Worm (Caenorhabditis elegans) whole organism, early embryonic: ENCODE results near the gene Y55F3C.17.

Experiments
- B0310.2 ChIP-seq: sonication (generic microtip); optimal IDR thresholded peaks from 2 replicates; lab custom pipeline; 2016; ENCODE audit warnings: mild to moderate bottlenecking, missing genetic modification characterization, missing compliant biosample characterization
- F13C5.2 ChIP-seq: sonication (generic microtip); optimal IDR thresholded peaks from 2 replicates; lab custom pipeline; 2017; ENCODE audit warnings: mild to moderate bottlenecking, missing genetic modification characterization, inconsistent platforms, missing compliant biosample characterization
- ama-1 ChIP-seq: fragments of 150-350 bp; optimal IDR thresholded peaks from 2 replicates; lab custom pipeline; 2014
- ceh-13 ChIP-seq: fragments of 200-800 bp; sonication (Bioruptor generic); optimal IDR thresholded peaks from 2 replicates; lab custom pipeline; 2018; ENCODE audit warnings: mild to moderate bottlenecking, missing genetic modification characterization, missing compliant biosample characterization
- flt-1 ChIP-seq: fragments of 200-800 bp; sonication (Bioruptor generic); IDR thresholded peaks from 2 replicates; pipeline ENCODE4 v1.3.6; 2022; ENCODE audit warnings: missing genetic modification characterization, missing compliant biosample characterization
- hmbx-1 ChIP-seq: sonication (generic microtip); optimal IDR thresholded peaks from 2 replicates; lab custom pipeline; 2016; ENCODE audit warnings: mild to moderate bottlenecking, missing genetic modification characterization, missing compliant biosample characterization
- hmg-4 ChIP-seq: fragments of 200-800 bp; sonication (Bioruptor generic); optimal IDR thresholded peaks from 2 replicates; lab custom pipeline; 2018; ENCODE audit warnings: mild to moderate bottlenecking, missing genetic modification characterization, missing compliant biosample characterization
- hnd-1 ChIP-seq: sonication (generic microtip); optimal IDR thresholded peaks from 2 replicates; lab custom pipeline; 2016; ENCODE audit warnings: missing genetic modification characterization, missing compliant biosample characterization
- scrt-1 ChIP-seq: fragments of 200-800 bp; sonication (Bioruptor generic); IDR thresholded peaks from 2 replicates; pipeline ENCODE4 v1.3.6; 2022; ENCODE audit warnings: missing genetic modification characterization, missing compliant biosample characterization
- sea-1 ChIP-seq: fragments of 200-800 bp; sonication (Bioruptor generic); conservative IDR thresholded peaks from 2 replicates; pipeline ENCODE4 v1.3.6; 2022; ENCODE audit warnings: missing genetic modification characterization, missing compliant biosample characterization
- tbx-11 ChIP-seq: fragments of 200-800 bp; sonication (Bioruptor generic); IDR thresholded peaks from 2 replicates; pipeline ENCODE4 v1.3.6; 2022; ENCODE audit warnings: missing genetic modification characterization, missing compliant biosample characterization
- tbx-37 ChIP-seq: fragments of 200-800 bp; sonication (Bioruptor generic); conservative IDR thresholded peaks from 2 replicates; pipeline ENCODE4 v1.3.6; 2022; ENCODE audit warnings: missing genetic modification reagents, missing genetic modification characterization, missing compliant biosample characterization
- tra-4 ChIP-seq: sonication (generic microtip); optimal IDR thresholded peaks from 2 replicates; lab custom pipeline; 2017; ENCODE audit warnings: missing genetic modification characterization, missing compliant biosample characterization

DNA sequence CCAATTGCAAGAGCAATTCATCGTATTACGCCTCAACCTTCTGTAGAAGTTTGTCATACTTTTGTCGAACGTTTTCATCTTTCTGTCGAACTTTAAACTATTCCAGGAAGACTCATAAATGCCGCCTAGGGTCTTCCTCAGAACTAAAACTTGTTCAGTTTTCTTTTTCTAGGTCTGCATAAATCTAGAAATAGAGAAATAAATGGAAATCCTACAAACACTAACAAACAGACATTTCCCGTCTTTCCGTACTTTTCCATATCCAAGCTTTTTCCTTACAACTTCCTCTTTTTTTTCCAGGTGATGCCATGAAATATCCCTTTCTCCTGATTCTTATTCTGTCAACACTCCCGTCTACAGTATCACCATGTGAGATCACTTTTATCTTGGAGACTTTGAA lies 14.0 kb downstream of the Y55F3C.17 start, which contains the start of gene cutl-28:
- TF ChIP-seq ama-1 (lab: Kevin White, UChicago) (no peak), hmg-4 (GFP tag; lab: Kevin White, UChicago) (no peak), flt-1 (GFP tag; lab: Robert Waterston, UW) (no peak), F13C5.2 (tag; lab: Kevin White, UChicago) (no peak), hnd-1 (no peak), B0310.2 (tag; lab: Kevin White, UChicago) (no peak), tbx-37 (GFP tag; lab: Robert Waterston, UW) (no peak), scrt-1 (no peak), hmbx-1 (tag; lab: Kevin White, UChicago) (no peak), tra-4 (tag; lab: Kevin White, UChicago) (no peak), sea-1 (GFP tag; lab: Robert Waterston, UW) (no peak), tbx-11 (GFP tag; lab: Robert Waterston, UW) (no peak), ceh-13 (no peak)
